Worm (Caenorhabditis elegans) whole organism, early embryonic: ENCODE results near the gene Y97E10AR.1.

Source experiments
- B0310.2 ChIP-seq: sonication (generic microtip); optimal IDR thresholded peaks from 2 replicates; lab custom pipeline; 2016; ENCODE audit warnings: mild to moderate bottlenecking, missing genetic modification characterization, missing compliant biosample characterization
- F13C5.2 ChIP-seq: sonication (generic microtip); optimal IDR thresholded peaks from 2 replicates; lab custom pipeline; 2017; ENCODE audit warnings: mild to moderate bottlenecking, missing genetic modification characterization, inconsistent platforms, missing compliant biosample characterization
- aly-1 ChIP-seq: sonication (generic microtip); optimal IDR thresholded peaks from 2 replicates; lab custom pipeline; 2016; ENCODE audit warnings: missing genetic modification characterization, missing compliant biosample characterization
- ama-1 ChIP-seq: fragments of 150-350 bp; optimal IDR thresholded peaks from 2 replicates; lab custom pipeline; 2014
- ceh-13 ChIP-seq: fragments of 200-800 bp; sonication (Bioruptor generic); optimal IDR thresholded peaks from 2 replicates; lab custom pipeline; 2018; ENCODE audit warnings: mild to moderate bottlenecking, missing genetic modification characterization, missing compliant biosample characterization
- ceh-36 ChIP-seq: sonication (generic microtip); optimal IDR thresholded peaks from 2 replicates; lab custom pipeline; 2016; ENCODE audit warnings: missing genetic modification characterization, inconsistent platforms, missing compliant biosample characterization
- flt-1 ChIP-seq: fragments of 200-800 bp; sonication (Bioruptor generic); IDR thresholded peaks from 2 replicates; pipeline ENCODE4 v1.3.6; 2022; ENCODE audit warnings: missing genetic modification characterization, missing compliant biosample characterization
- hmbx-1 ChIP-seq: sonication (generic microtip); optimal IDR thresholded peaks from 2 replicates; lab custom pipeline; 2016; ENCODE audit warnings: mild to moderate bottlenecking, missing genetic modification characterization, missing compliant biosample characterization
- hnd-1 ChIP-seq: sonication (generic microtip); optimal IDR thresholded peaks from 2 replicates; lab custom pipeline; 2016; ENCODE audit warnings: missing genetic modification characterization, missing compliant biosample characterization
- pes-1 ChIP-seq: fragments of 200-800 bp; sonication (Bioruptor generic); IDR thresholded peaks from 2 replicates; pipeline ENCODE4 v1.3.6; 2022; ENCODE audit warnings: missing genetic modification reagents, missing genetic modification characterization, missing compliant biosample characterization
- scrt-1 ChIP-seq: fragments of 200-800 bp; sonication (Bioruptor generic); IDR thresholded peaks from 2 replicates; pipeline ENCODE4 v1.3.6; 2022; ENCODE audit warnings: missing genetic modification characterization, missing compliant biosample characterization
- sea-1 ChIP-seq: fragments of 200-800 bp; sonication (Bioruptor generic); conservative IDR thresholded peaks from 2 replicates; pipeline ENCODE4 v1.3.6; 2022; ENCODE audit warnings: missing genetic modification characterization, missing compliant biosample characterization
- tbx-11 ChIP-seq: fragments of 200-800 bp; sonication (Bioruptor generic); IDR thresholded peaks from 2 replicates; pipeline ENCODE4 v1.3.6; 2022; ENCODE audit warnings: missing genetic modification characterization, missing compliant biosample characterization
- tbx-37 ChIP-seq: fragments of 200-800 bp; sonication (Bioruptor generic); conservative IDR thresholded peaks from 2 replicates; pipeline ENCODE4 v1.3.6; 2022; ENCODE audit warnings: missing genetic modification reagents, missing genetic modification characterization, missing compliant biosample characterization
- tra-4 ChIP-seq: sonication (generic microtip); optimal IDR thresholded peaks from 2 replicates; lab custom pipeline; 2017; ENCODE audit warnings: missing genetic modification characterization, missing compliant biosample characterization

Gene Y97E10AR.1

DNA sequence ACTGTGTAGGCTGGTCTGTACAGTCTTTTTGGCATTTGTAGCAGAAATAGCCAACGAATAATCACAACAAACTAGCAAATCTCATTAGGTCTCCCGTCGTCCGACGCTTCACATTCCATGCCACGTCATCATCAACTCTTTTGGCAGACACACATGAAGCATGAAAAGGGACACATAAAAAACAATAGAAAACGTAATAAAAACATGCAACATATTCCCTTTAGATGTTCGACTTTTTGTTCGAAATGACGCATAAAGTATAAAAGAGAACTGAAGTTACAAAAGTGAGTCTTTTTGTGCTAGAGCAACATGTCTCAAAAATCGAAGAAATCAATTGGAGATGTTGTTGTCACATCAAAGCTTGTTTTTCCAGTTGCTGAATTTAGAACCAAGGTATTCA is 50.6 kb downstream of the Y97E10AR.1 start, which contains the start of gene sth-1:
sth-1 (plus strand) TSS at position 301 of the 400 bp plus-strand sequence.
- TF ChIP-seq F13C5.2 (tag; lab: Kevin White, UChicago) (no peak), tbx-11 (GFP tag; lab: Robert Waterston, UW) (no peak), sea-1 (GFP tag; lab: Robert Waterston, UW) (no peak), tbx-37 (GFP tag; lab: Robert Waterston, UW) (no peak), flt-1 (no peak), aly-1 (no peak), ceh-36 (tag; lab: Kevin White, UChicago) (no peak), ceh-13 (no peak), pes-1 (no peak), ama-1 (no peak)

DNA sequence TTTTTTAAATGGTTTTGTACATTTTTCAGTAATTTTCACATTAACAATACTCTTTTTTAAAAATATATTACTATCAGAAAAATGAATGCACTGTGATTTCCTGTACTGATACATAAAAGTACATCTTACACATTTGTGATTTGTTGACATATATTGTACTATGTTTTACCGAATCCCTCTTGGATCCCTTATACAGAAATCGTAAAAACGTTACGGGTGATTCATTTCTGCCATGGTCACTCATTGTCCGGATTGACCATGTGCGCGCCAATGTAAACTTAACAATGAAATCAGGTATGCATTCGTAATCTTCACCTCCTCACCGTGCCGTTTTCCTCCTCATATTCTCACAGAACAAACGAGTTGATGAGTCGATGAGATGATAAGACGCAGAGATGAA is 52.9 kb downstream of the Y97E10AR.1 start, which contains the start of gene ZC513.2:
ZC513.2 (plus strand) TSS at position 301 of the 400 bp plus-strand sequence.
- no peak for TF ChIP-seq ama-1
- no peak for TF ChIP-seq pes-1
- no peak for TF ChIP-seq flt-1
- no peak for TF ChIP-seq scrt-1 (GFP tag; lab: Robert Waterston, UW)
- TF ChIP-seq hmbx-1 (tag; lab: Kevin White, UChicago): no peak
- no peak for TF ChIP-seq ceh-13
- no peak for TF ChIP-seq sea-1 (GFP tag; lab: Robert Waterston, UW)
- no peak for TF ChIP-seq hnd-1 (tag; lab: Kevin White, UChicago)
- TF ChIP-seq B0310.2 (tag; lab: Kevin White, UChicago): no peak
- no peak for TF ChIP-seq tra-4 (tag; lab: Kevin White, UChicago)
- no peak for TF ChIP-seq tbx-11 (GFP tag; lab: Robert Waterston, UW)
- TF ChIP-seq aly-1: no peak
- no peak for TF ChIP-seq ceh-36 (tag; lab: Kevin White, UChicago)
